Worm (Caenorhabditis elegans) whole organism, early embryonic: ENCODE results near the gene nhr-226.

Source experiments
- B0310.2 ChIP-seq: sonication (generic microtip); optimal IDR thresholded peaks from 2 replicates; lab custom pipeline; 2016; ENCODE audit warnings: mild to moderate bottlenecking, missing genetic modification characterization, missing compliant biosample characterization
- F13C5.2 ChIP-seq: sonication (generic microtip); optimal IDR thresholded peaks from 2 replicates; lab custom pipeline; 2017; ENCODE audit warnings: mild to moderate bottlenecking, missing genetic modification characterization, inconsistent platforms, missing compliant biosample characterization
- ama-1 ChIP-seq: fragments of 150-350 bp; optimal IDR thresholded peaks from 2 replicates; lab custom pipeline; 2014
- ceh-36 ChIP-seq: sonication (generic microtip); optimal IDR thresholded peaks from 2 replicates; lab custom pipeline; 2016; ENCODE audit warnings: missing genetic modification characterization, inconsistent platforms, missing compliant biosample characterization
- flt-1 ChIP-seq: fragments of 200-800 bp; sonication (Bioruptor generic); IDR thresholded peaks from 2 replicates; pipeline ENCODE4 v1.3.6; 2022; ENCODE audit warnings: missing genetic modification characterization, missing compliant biosample characterization
- scrt-1 ChIP-seq: fragments of 200-800 bp; sonication (Bioruptor generic); IDR thresholded peaks from 2 replicates; pipeline ENCODE4 v1.3.6; 2022; ENCODE audit warnings: missing genetic modification characterization, missing compliant biosample characterization
- sea-1 ChIP-seq: fragments of 200-800 bp; sonication (Bioruptor generic); conservative IDR thresholded peaks from 2 replicates; pipeline ENCODE4 v1.3.6; 2022; ENCODE audit warnings: missing genetic modification characterization, missing compliant biosample characterization

ce11 chrV:2264925-2265324, 29.8 kb upstream of the nhr-226 start:
- TF ChIP-seq ama-1 (no peak), B0310.2 (no peak), ceh-36 (tag; lab: Kevin White, UChicago) (no peak), F13C5.2 (tag; lab: Kevin White, UChicago) (no peak), flt-1 (GFP tag; lab: Robert Waterston, UW) (no peak), sea-1 (no peak), scrt-1 (no peak)
